Worm (Caenorhabditis elegans) whole organism, L3 larva: Measurements from ENCODE around the gene syd-2.

Source experiments
- R02D3.7 ChIP-seq: fragments of 150-350 bp; optimal IDR thresholded peaks from 2 replicates; lab custom pipeline; 2014; ENCODE audit warnings: missing biosample characterization, missing genetic modification characterization
- ZK546.5 ChIP-seq: sonication (generic microtip); optimal IDR thresholded peaks from 2 replicates; lab custom pipeline; 2017; ENCODE audit warnings: missing biosample characterization, missing genetic modification characterization
- ceh-16 ChIP-seq: sonication (generic microtip); optimal IDR thresholded peaks from 2 replicates; lab custom pipeline; 2017; ENCODE audit warnings: missing biosample characterization, missing genetic modification characterization
- ceh-82 ChIP-seq: fragments of 150-350 bp; optimal IDR thresholded peaks from 2 replicates; lab custom pipeline; 2014; ENCODE audit warnings: missing biosample characterization, missing genetic modification characterization
- elt-1 ChIP-seq: fragments of 150-350 bp; optimal IDR thresholded peaks from 2 replicates; lab custom pipeline; 2014; ENCODE audit warnings: missing biosample characterization, missing genetic modification characterization
- lin-15B ChIP-seq: fragments of 150-350 bp; optimal IDR thresholded peaks from 2 replicates; lab custom pipeline; 2014; ENCODE audit warnings: missing biosample characterization, missing genetic modification characterization
- mdl-1 ChIP-seq: fragments of 150-350 bp; optimal IDR thresholded peaks from 2 replicates; lab custom pipeline; 2014; ENCODE audit warnings: missing biosample characterization, missing genetic modification characterization
- nhr-67 ChIP-seq: fragments of 150-350 bp; optimal IDR thresholded peaks from 2 replicates; lab custom pipeline; 2014; ENCODE audit warnings: missing biosample characterization, missing genetic modification characterization
- pha-4 ChIP-seq: fragments of 150-350 bp; optimal IDR thresholded peaks from 2 replicates; lab custom pipeline; 2014; ENCODE audit warnings: missing biosample characterization, missing genetic modification reagents, missing genetic modification characterization
- pqm-1 ChIP-seq: fragments of 150-350 bp; optimal IDR thresholded peaks from 2 replicates; lab custom pipeline; 2017; ENCODE audit warnings: missing biosample characterization, missing genetic modification characterization, inconsistent platforms
- snpc-4 ChIP-seq: fragments of 150-350 bp; optimal IDR thresholded peaks from 2 replicates; lab custom pipeline; 2014; ENCODE audit warnings: missing biosample characterization, missing genetic modification characterization
- unc-39 ChIP-seq: sonication (generic microtip); optimal IDR thresholded peaks from 4 replicates; lab custom pipeline; 2017; ENCODE audit warnings: missing biosample characterization, missing genetic modification characterization
- ztf-4 ChIP-seq: fragments of 150-350 bp; optimal IDR thresholded peaks from 2 replicates; lab custom pipeline; 2014; ENCODE audit warnings: missing biosample characterization, missing genetic modification characterization

- TF ChIP-seq snpc-4 (tag; lab: Kevin White, UChicago), result no peak
- no peak for TF ChIP-seq elt-1 (tag; lab: Kevin White, UChicago)
- no peak for TF ChIP-seq ceh-16 (tag; lab: Kevin White, UChicago)
- no peak for TF ChIP-seq pqm-1
- TF ChIP-seq R02D3.7 (tag; lab: Kevin White, UChicago), result no peak
- no peak for TF ChIP-seq pha-4 (tag; lab: Kevin White, UChicago)
- no peak for TF ChIP-seq mdl-1 (tag; lab: Kevin White, UChicago)
- no peak for TF ChIP-seq ZK546.5
- TF ChIP-seq ztf-4 (tag; lab: Kevin White, UChicago), result no peak
- TF ChIP-seq unc-39, result no peak
- TF ChIP-seq ceh-82 (tag; lab: Kevin White, UChicago), result no peak
- TF ChIP-seq nhr-67 (tag; lab: Kevin White, UChicago), result no peak
- TF ChIP-seq lin-15B (tag; lab: Kevin White, UChicago), result no peak
Observed at ce11 chrX:10599719-10600155, 44.7 kb upstream of the syd-2 start.
